Fruit fly (Drosophila melanogaster) whole organism, embryonic: ENCODE results near the gene CG31174.

Experiments used
- Antp ChIP-seq: fragments of 200-800 bp; sonication (Bioruptor generic); optimal IDR thresholded peaks from 3 replicates; lab custom pipeline; 2016; ENCODE audit warnings: missing biosample characterization, missing genetic modification characterization
- Blimp-1 ChIP-seq: fragments of 200-800 bp; sonication (Bioruptor generic); optimal IDR thresholded peaks from 3 replicates; lab custom pipeline; 2018; ENCODE audit warnings: missing biosample characterization, missing genetic modification characterization, mild to moderate bottlenecking, moderate library complexity, missing genetic modification reagents
- CG10147 ChIP-seq: fragments of 200-800 bp; sonication (Bioruptor generic); optimal IDR thresholded peaks from 2 replicates; lab custom pipeline; 2019; ENCODE audit warnings: missing biosample characterization, mild to moderate bottlenecking, missing genetic modification characterization, moderate library complexity
- CG1024 ChIP-seq: fragments of 200-800 bp; sonication (Bioruptor generic); IDR thresholded peaks from 2 replicates; pipeline ENCODE4 v1.3.6; 2022; ENCODE audit warnings: missing biosample characterization, missing genetic modification characterization
- CG10366 ChIP-seq: fragments of 200-800 bp; sonication (Bioruptor generic); IDR thresholded peaks from 2 replicates; pipeline ENCODE4 v1.3.6; 2022; ENCODE audit warnings: missing biosample characterization, missing genetic modification characterization
- CG10979 ChIP-seq: fragments of 200-800 bp; sonication (Bioruptor generic); optimal IDR thresholded peaks from 2 replicates; lab custom pipeline; 2018; ENCODE audit warnings: missing biosample characterization, mild to moderate bottlenecking, missing genetic modification characterization, moderate library complexity
- CG11560 ChIP-seq: fragments of 200-800 bp; sonication (Bioruptor generic); IDR thresholded peaks from 3 replicates; pipeline ENCODE4 v1.3.6; 2022; ENCODE audit warnings: missing biosample characterization, missing genetic modification characterization
- CG1233 ChIP-seq: fragments of 200-800 bp; sonication (Bioruptor generic); optimal IDR thresholded peaks from 4 replicates; lab custom pipeline; 2018; ENCODE audit warnings: missing biosample characterization, mild to moderate bottlenecking, missing genetic modification characterization
- CG13296 ChIP-seq: fragments of 200-800 bp; sonication (Bioruptor generic); optimal IDR thresholded peaks from 3 replicates; lab custom pipeline; 2018; ENCODE audit warnings: missing biosample characterization, mild to moderate bottlenecking, missing genetic modification characterization
- CG15073 ChIP-seq: fragments of 200-800 bp; sonication (Bioruptor generic); optimal IDR thresholded peaks from 2 replicates; lab custom pipeline; 2016; ENCODE audit warnings: missing biosample characterization, missing genetic modification characterization
- CG15514 ChIP-seq: fragments of 200-800 bp; sonication (Bioruptor generic); optimal IDR thresholded peaks from 3 replicates; lab custom pipeline; 2017; ENCODE audit warnings: missing biosample characterization, missing genetic modification characterization, mild to moderate bottlenecking, moderate library complexity, missing genetic modification reagents
- CG18262 ChIP-seq: fragments of 200-800 bp; optimal IDR thresholded peaks from 3 replicates; lab custom pipeline; 2019; ENCODE audit warnings: missing biosample characterization, mild to moderate bottlenecking, missing genetic modification characterization, moderate library complexity
- CG2202 ChIP-seq: fragments of 200-800 bp; sonication (Bioruptor generic); optimal IDR thresholded peaks from 2 replicates; lab custom pipeline; 2018; ENCODE audit warnings: missing biosample characterization, mild to moderate bottlenecking, missing genetic modification characterization
- CG31388 ChIP-seq: fragments of 200-800 bp; sonication (Bioruptor generic); optimal IDR thresholded peaks from 2 replicates; lab custom pipeline; 2016; ENCODE audit warnings: missing biosample characterization, missing genetic modification characterization
- CG3726 ChIP-seq: fragments of 200-800 bp; sonication (Bioruptor generic); IDR thresholded peaks from 3 replicates; pipeline ENCODE4, ENCODE4 v1.3.6; 2022; ENCODE audit warnings: missing biosample characterization, missing genetic modification characterization
- CG3847 ChIP-seq: fragments of 200-800 bp; sonication (Bioruptor generic); IDR thresholded peaks from 2 replicates; pipeline ENCODE4 v1.3.6; 2022; ENCODE audit warnings: missing biosample characterization, missing genetic modification characterization
- CG4820 ChIP-seq: fragments of 200-800 bp; sonication (Bioruptor generic); optimal IDR thresholded peaks from 3 replicates; lab custom pipeline; 2016; ENCODE audit warnings: missing biosample characterization, missing genetic modification characterization
- CG6813 ChIP-seq: fragments of 200-800 bp; sonication (Bioruptor generic); optimal IDR thresholded peaks from 2 replicates; lab custom pipeline; 2017; ENCODE audit warnings: missing biosample characterization, missing genetic modification characterization, mild to moderate bottlenecking, moderate library complexity, missing genetic modification reagents
- CG8388 ChIP-seq: fragments of 200-800 bp; sonication (Bioruptor generic); optimal IDR thresholded peaks from 2 replicates; lab custom pipeline; 2019; ENCODE audit warnings: missing biosample characterization, mild to moderate bottlenecking, missing genetic modification characterization, moderate library complexity
- Doc3 ChIP-seq: fragments of 200-800 bp; sonication (Bioruptor generic); IDR thresholded peaks from 3 replicates; pipeline ENCODE4 v1.3.6; 2022; ENCODE audit warnings: missing biosample characterization, missing genetic modification characterization; ENCODE audit not compliant: partially characterized antibody
- HLH54F ChIP-seq: fragments of 200-800 bp; sonication (Bioruptor generic); optimal IDR thresholded peaks from 3 replicates; lab custom pipeline; 2016; ENCODE audit warnings: missing biosample characterization, missing genetic modification characterization
- Lim3 ChIP-seq: fragments of 200-800 bp; sonication (Bioruptor generic); IDR thresholded peaks from 2 replicates; pipeline ENCODE4 v1.3.6; 2022; ENCODE audit warnings: missing biosample characterization, missing genetic modification characterization
- Mes4 ChIP-seq: fragments of 200-800 bp; sonication (Bioruptor generic); optimal IDR thresholded peaks from 2 replicates; lab custom pipeline; 2016; ENCODE audit warnings: missing biosample characterization, missing genetic modification characterization
- NC2β ChIP-seq: fragments of 200-800 bp; sonication (Bioruptor generic); optimal IDR thresholded peaks from 2 replicates; lab custom pipeline; 2016; ENCODE audit warnings: missing biosample characterization, missing genetic modification characterization
- Nf-YC ChIP-seq: fragments of 200-800 bp; optimal IDR thresholded peaks from 3 replicates; lab custom pipeline; 2019; ENCODE audit warnings: missing biosample characterization, mild to moderate bottlenecking, missing genetic modification characterization, moderate library complexity
- Oli ChIP-seq: fragments of 200-800 bp; sonication (Bioruptor generic); optimal IDR thresholded peaks from 2 replicates; lab custom pipeline; 2018; ENCODE audit warnings: missing biosample characterization, mild to moderate bottlenecking, missing genetic modification characterization, moderate library complexity
- Opbp ChIP-seq: fragments of 200-800 bp; sonication (Bioruptor generic); IDR thresholded peaks from 3 replicates; pipeline ENCODE4 v1.3.6; 2022; ENCODE audit warnings: missing biosample characterization, missing genetic modification characterization; ENCODE audit not compliant: partially characterized antibody
- PHDP ChIP-seq: fragments of 200-800 bp; sonication (Bioruptor generic); optimal IDR thresholded peaks from 3 replicates; lab custom pipeline; 2018; ENCODE audit warnings: missing biosample characterization, mild to moderate bottlenecking, missing genetic modification characterization, moderate library complexity
- Rx ChIP-seq: fragments of 200-800 bp; sonication (Bioruptor generic); IDR thresholded peaks from 2 replicates; pipeline ENCODE4 v1.3.6; 2022; ENCODE audit warnings: missing biosample characterization, missing genetic modification characterization
- Scr ChIP-seq: fragments of 200-800 bp; sonication (Bioruptor generic); IDR thresholded peaks from 2 replicates; pipeline ENCODE4 v1.3.6; 2022; ENCODE audit warnings: missing biosample characterization, missing genetic modification characterization; ENCODE audit not compliant: partially characterized antibody
- Spps ChIP-seq: fragments of 200-800 bp; sonication (Bioruptor generic); optimal IDR thresholded peaks from 2 replicates; lab custom pipeline; 2018; ENCODE audit warnings: missing biosample characterization, mild to moderate bottlenecking, missing genetic modification characterization
- Trl ChIP-seq, 3 experiments: fragments of >200 bp in 2 of 3; fragments of 200-800 bp in 1 of 3; sonication (Bioruptor generic) in 1 of 3; optimal IDR thresholded peaks; 2 replicates in 1 of 3; 3 replicates in 2 of 3; lab custom pipeline; 2016 to 2017; ENCODE audit warnings: missing biosample characterization in 1 of 3, missing genetic modification characterization in 1 of 3
- ac ChIP-seq: fragments of 200-800 bp; sonication (Bioruptor generic); optimal IDR thresholded peaks from 3 replicates; lab custom pipeline; 2017; ENCODE audit warnings: missing biosample characterization, mild to moderate bottlenecking, missing genetic modification characterization
- ash1 ChIP-seq: fragments of 200-800 bp; sonication (Bioruptor generic); optimal IDR thresholded peaks from 2 replicates; lab custom pipeline; 2018; ENCODE audit warnings: missing biosample characterization, mild to moderate bottlenecking, missing genetic modification characterization
- cwo ChIP-seq: fragments of 200-800 bp; sonication (Bioruptor generic); optimal IDR thresholded peaks from 3 replicates; lab custom pipeline; 2017; ENCODE audit warnings: missing biosample characterization, missing genetic modification characterization, mild to moderate bottlenecking, moderate library complexity, missing genetic modification reagents
- da ChIP-seq: fragments of 200-800 bp; sonication (Bioruptor generic); optimal IDR thresholded peaks from 2 replicates; lab custom pipeline; 2016; ENCODE audit warnings: missing biosample characterization, missing genetic modification characterization
- dysf ChIP-seq: fragments of 200-800 bp; sonication (Bioruptor generic); IDR thresholded peaks from 3 replicates; pipeline ENCODE4 v1.3.6; 2022; ENCODE audit warnings: missing biosample characterization, missing genetic modification characterization
- exex ChIP-seq: fragments of 200-800 bp; sonication (Bioruptor generic); optimal IDR thresholded peaks from 4 replicates; lab custom pipeline; 2018; ENCODE audit warnings: missing biosample characterization, mild to moderate bottlenecking, missing genetic modification characterization, moderate library complexity
- fru ChIP-seq: fragments of >200 bp; optimal IDR thresholded peaks from 2 replicates; lab custom pipeline; 2017
- gsb-n ChIP-seq: fragments of 200-800 bp; sonication (Bioruptor generic); optimal IDR thresholded peaks from 3 replicates; lab custom pipeline; 2018; ENCODE audit warnings: missing biosample characterization, mild to moderate bottlenecking, missing genetic modification characterization
- lilli ChIP-seq: fragments of 200-800 bp; sonication (Bioruptor generic); optimal IDR thresholded peaks from 3 replicates; lab custom pipeline; 2016; ENCODE audit warnings: missing biosample characterization, missing genetic modification characterization
- pros ChIP-seq: fragments of 200-800 bp; sonication (Bioruptor generic); optimal IDR thresholded peaks from 3 replicates; lab custom pipeline; 2019; ENCODE audit warnings: missing biosample characterization, mild to moderate bottlenecking, missing genetic modification characterization, moderate library complexity
- ranshi ChIP-seq: fragments of 200-800 bp; sonication (Bioruptor generic); IDR thresholded peaks from 2 replicates; pipeline ENCODE4 v1.3.6; 2022; ENCODE audit warnings: missing biosample characterization, missing genetic modification characterization
- ro ChIP-seq: fragments of 200-800 bp; sonication (Bioruptor generic); IDR thresholded peaks from 2 replicates; pipeline ENCODE4 v1.3.6; 2022; ENCODE audit warnings: missing biosample characterization, missing genetic modification characterization
- run ChIP-seq: fragments of 200-800 bp; sonication (Bioruptor generic); optimal IDR thresholded peaks from 3 replicates; lab custom pipeline; 2018; ENCODE audit warnings: missing biosample characterization, mild to moderate bottlenecking, missing genetic modification characterization
- sqz ChIP-seq: fragments of 200-800 bp; sonication (Bioruptor generic); optimal IDR thresholded peaks from 3 replicates; lab custom pipeline; 2018; ENCODE audit warnings: missing biosample characterization, mild to moderate bottlenecking, missing genetic modification characterization
- toy ChIP-seq: fragments of 200-800 bp; sonication (Bioruptor generic); IDR thresholded peaks from 2 replicates; pipeline ENCODE4 v1.3.6; 2022; ENCODE audit warnings: missing biosample characterization, missing genetic modification characterization
- ttk ChIP-seq: fragments of 200-800 bp; sonication (Bioruptor generic); IDR thresholded peaks from 2 replicates; pipeline ENCODE4 v2.1.2; 2022; ENCODE audit warnings: missing biosample characterization, missing genetic modification characterization
- usp ChIP-seq: fragments of >200 bp; optimal IDR thresholded peaks from 2 replicates; lab custom pipeline; 2017; ENCODE audit warnings: missing biosample characterization, missing genetic modification characterization
- vvl ChIP-seq: fragments of 200-800 bp; sonication (Bioruptor generic); IDR thresholded peaks from 2 replicates; pipeline ENCODE4 v1.3.6; 2022; ENCODE audit warnings: missing biosample characterization, missing genetic modification characterization
- yki ChIP-seq: fragments of >200 bp; optimal IDR thresholded peaks from 3 replicates; lab custom pipeline; 2018
- zf30C ChIP-seq: fragments of 200-800 bp; sonication (Bioruptor generic); optimal IDR thresholded peaks from 3 replicates; lab custom pipeline; 2018; ENCODE audit warnings: missing biosample characterization, mild to moderate bottlenecking, missing genetic modification characterization

The CG31174 gene

dm6 chr3R:21849988-21850460, 19.3 kb downstream of the CG31174 start (continued):
- no peak for TF ChIP-seq sqz (GFP tag; lab: Kevin White, UChicago)
- TF ChIP-seq dysf (GFP tag; lab: Robert Waterston, UW), result peak; percentile 40; the same call in 1 of the 3 replicates
- 0 out of 2 replicates have a peak, but pooled peaks have one; percentile 3 for TF ChIP-seq Rx (GFP tag; lab: Robert Waterston, UW)
- TF ChIP-seq CG10147 (GFP tag; lab: Kevin White, UChicago), result no peak
- TF ChIP-seq CG1233 (GFP tag; lab: Kevin White, UChicago), result no peak
- no peak for TF ChIP-seq CG31388 (GFP tag; lab: Kevin White, UChicago)
- TF ChIP-seq CG3847 (GFP tag; lab: Robert Waterston, UW), result peak; percentile 32; the same call in 1 of the 2 replicates
- peak; percentile 60 for TF ChIP-seq NC2β
- TF ChIP-seq CG4820 (GFP tag; lab: Kevin White, UChicago), result peak; percentile 32
- TF ChIP-seq CG13296 (GFP tag; lab: Kevin White, UChicago), result no peak
- TF ChIP-seq Doc3, result no peak
- no peak for TF ChIP-seq ttk (GFP tag; lab: Robert Waterston, UW)
- TF ChIP-seq Antp (GFP tag; lab: Kevin White, UChicago), result peak; percentile 57
- peak; percentile 0 for TF ChIP-seq da (GFP tag; lab: Kevin White, UChicago)
- TF ChIP-seq ac (GFP tag; lab: Kevin White, UChicago), result no peak
- peak; percentile 25 for TF ChIP-seq PHDP (tag; lab: Kevin White, UChicago)
- peak; percentile 68 for TF ChIP-seq gsb-n
- TF ChIP-seq usp, result no peak
- TF ChIP-seq yki (lab: Kevin White, UChicago), result no peak
- TF ChIP-seq Lim3, result no peak
- no peak for TF ChIP-seq ro
- TF ChIP-seq ash1, result no peak
- TF ChIP-seq exex, result no peak
- no peak for TF ChIP-seq toy (GFP tag; lab: Robert Waterston, UW)
- no peak for TF ChIP-seq CG6813 (GFP tag; lab: Kevin White, UChicago)
- TF ChIP-seq vvl, result peak; percentile 53; the same call in 1 of the 2 replicates
- peak; percentile 51 for TF ChIP-seq pros
- no peak for TF ChIP-seq Nf-YC (tag; lab: Kevin White, UChicago)
- peak; percentile 58 for TF ChIP-seq CG18262
- TF ChIP-seq, all 482 proteins: peak for 194

DNA sequence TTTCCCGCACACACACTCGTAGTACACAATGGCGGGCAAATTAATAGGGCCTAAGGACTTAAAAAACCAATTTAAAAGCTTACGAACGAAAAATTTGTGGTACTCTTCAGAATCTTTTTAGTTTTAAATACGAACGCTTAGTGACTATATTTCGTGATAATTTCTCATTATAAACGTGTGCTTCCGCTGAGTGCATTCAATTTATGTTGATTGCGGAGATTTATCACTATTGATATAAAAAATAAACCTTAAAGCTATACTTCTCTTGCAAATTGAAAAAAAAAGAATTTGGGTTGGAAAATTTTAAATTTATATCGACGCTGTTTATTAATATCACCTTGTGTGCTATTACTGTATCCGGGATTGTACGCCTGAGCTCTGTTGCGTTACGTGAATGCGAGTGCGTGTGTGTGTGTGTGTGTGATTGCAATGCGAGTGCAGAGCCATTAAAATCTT, 20.3 kb downstream of the CG31174 start:
- peak; percentile 13 for TF ChIP-seq CG15514 (GFP tag; lab: Kevin White, UChicago)
- TF ChIP-seq zf30C, result no peak
- peak; percentile 77 for TF ChIP-seq CG8388
- TF ChIP-seq cwo (GFP tag; lab: Kevin White, UChicago), result peak; percentile 36
- TF ChIP-seq CG3726 (GFP tag; lab: Robert Waterston, UW), result no peak
- TF ChIP-seq ranshi (GFP tag; lab: Robert Waterston, UW), result peak; percentile 38; the same call in 1 of the 2 replicates
- peak; percentile 0 for TF ChIP-seq run (tag; lab: Kevin White, UChicago)
- TF ChIP-seq CG10979 (tag; lab: Kevin White, UChicago), result peak; percentile 84
- no peak for TF ChIP-seq CG11560
- peak; percentile 44 for TF ChIP-seq lilli (GFP tag; lab: Kevin White, UChicago)
- TF ChIP-seq CG2202 (tag; lab: Kevin White, UChicago), result no peak
- TF ChIP-seq CG10366 (GFP tag; lab: Robert Waterston, UW), result peak; percentile 24; the same call in 1 of the 2 replicates
- peak; percentile 78 for TF ChIP-seq Oli (tag; lab: Kevin White, UChicago)
- peak; percentile 21 for TF ChIP-seq Mes4 (GFP tag; lab: Kevin White, UChicago)
- no peak for TF ChIP-seq fru (lab: Kevin White, UChicago)
- TF ChIP-seq Scr (GFP tag; lab: Robert Waterston, UW), result no peak
- TF ChIP-seq CG15073 (GFP tag; lab: Kevin White, UChicago), result no peak
- no peak for TF ChIP-seq Trl (optimal IDR thresholded peaks at IDR 0.05; lab: Kevin White, UChicago)
- TF ChIP-seq Trl (GFP tag; optimal IDR thresholded peaks at IDR 0.05; lab: Kevin White, UChicago), result peak; percentile 66
- TF ChIP-seq HLH54F (GFP tag; lab: Kevin White, UChicago), result peak; percentile 32
- TF ChIP-seq CG1024, result no peak
- peak; percentile 50 for TF ChIP-seq Spps
- TF ChIP-seq Opbp (GFP tag; lab: Robert Waterston, UW), result no peak
- peak; percentile 71 for TF ChIP-seq Blimp-1 (GFP tag; lab: Kevin White, UChicago)
